Worm (Caenorhabditis elegans): ENCODE data around the gene nhr-141.

- TF ChIP-seq snpc-4 (tag; optimal IDR thresholded peaks at IDR 0.05) (no peak), pax-3 (tag; optimal IDR thresholded peaks at IDR 0.05) (no peak), nhr-237 (tag; optimal IDR thresholded peaks at IDR 0.05) (no peak), aha-1 (tag; optimal IDR thresholded peaks at IDR 0.05) (no peak), egl-27 (tag; optimal IDR thresholded peaks at IDR 0.05) (no peak), nhr-12 (tag; optimal IDR thresholded peaks at IDR 0.05) (no peak), tlp-1 (tag; optimal IDR thresholded peaks at IDR 0.05) (no peak), fos-1 (tag; optimal IDR thresholded peaks at IDR 0.05) (no peak), lsy-2 (tag; optimal IDR thresholded peaks at IDR 0.05) (peak in 1 of 2 experiments; percentile 44), efl-1 (optimal IDR thresholded peaks at IDR 0.05) (peak in 1 of 2 experiments; percentile 14), efl-1 (GFP tag; optimal IDR thresholded peaks at IDR 0.05 in 1 of 2) (peak in 1 of 2 experiments; percentile 1)
These were observed 7.5 kb upstream of the nhr-141 start for ce11 chrV:7436911-7437310.

All from whole organism, L1 larva.